Worm (Caenorhabditis elegans) whole organism, late embryonic: ENCODE measurements around the gene cpf-1.
A peak's percentile ranks its signal among the peaks of the same experiment; 100 is the strongest.

Source experiments
- C08G9.2 ChIP-seq: sonication (generic microtip); optimal IDR thresholded peaks from 2 replicates; lab custom pipeline; 2016; ENCODE audit warnings: mild to moderate bottlenecking, missing genetic modification characterization, moderate library complexity, missing compliant biosample characterization
- C38D4.7 ChIP-seq: fragments of 200-800 bp; sonication (Bioruptor generic); optimal IDR thresholded peaks from 2 replicates; lab custom pipeline; 2018; ENCODE audit warnings: mild to moderate bottlenecking, missing genetic modification characterization, moderate library complexity, missing compliant biosample characterization
- F13H6.1 ChIP-seq: sonication (generic microtip); optimal IDR thresholded peaks from 2 replicates; lab custom pipeline; 2016; ENCODE audit warnings: missing genetic modification characterization, missing compliant biosample characterization
- K02D7.2 ChIP-seq: sonication (generic microtip); optimal IDR thresholded peaks from 2 replicates; lab custom pipeline; 2017; ENCODE audit warnings: mild to moderate bottlenecking, missing genetic modification characterization, missing compliant biosample characterization
- T23F11.4 ChIP-seq: fragments of 200-800 bp; sonication (Bioruptor generic); optimal IDR thresholded peaks from 2 replicates; lab custom pipeline; 2018; ENCODE audit warnings: mild to moderate bottlenecking, missing genetic modification characterization, missing compliant biosample characterization
- Y22D7AL.16 ChIP-seq: sonication (generic microtip); optimal IDR thresholded peaks from 2 replicates; lab custom pipeline; 2016; ENCODE audit warnings: missing genetic modification characterization, missing compliant biosample characterization
- ahr-1 ChIP-seq: sonication (generic microtip); optimal IDR thresholded peaks from 2 replicates; lab custom pipeline; 2016; ENCODE audit warnings: missing genetic modification characterization, missing compliant biosample characterization
- ama-1 ChIP-seq: fragments of 150-350 bp; optimal IDR thresholded peaks from 2 replicates; lab custom pipeline; 2014
- ceh-14 ChIP-seq: sonication (generic microtip); optimal IDR thresholded peaks from 2 replicates; lab custom pipeline; 2016; ENCODE audit warnings: missing genotype, missing genetic modification characterization, missing compliant biosample characterization
- ceh-18 ChIP-seq: sonication (generic microtip); optimal IDR thresholded peaks from 2 replicates; lab custom pipeline; 2016; ENCODE audit warnings: missing genetic modification characterization, missing compliant biosample characterization
- ceh-2 ChIP-seq: sonication (generic microtip); optimal IDR thresholded peaks from 2 replicates; lab custom pipeline; 2016; ENCODE audit warnings: missing genotype, missing genetic modification characterization, missing compliant biosample characterization
- ceh-30 ChIP-seq: fragments of 150-350 bp; optimal IDR thresholded peaks from 2 replicates; lab custom pipeline; 2014; ENCODE audit warnings: missing biosample characterization, missing genetic modification characterization
- ceh-31 ChIP-seq: sonication (generic microtip); optimal IDR thresholded peaks from 2 replicates; lab custom pipeline; 2016; ENCODE audit warnings: missing genetic modification characterization, missing compliant biosample characterization
- ceh-45 ChIP-seq: fragments of 200-800 bp; sonication (Bioruptor generic); IDR thresholded peaks from 2 replicates; pipeline ENCODE4 v1.3.6; 2022; ENCODE audit warnings: missing genetic modification reagents, missing genetic modification characterization, missing compliant biosample characterization
- dve-1 ChIP-seq: sonication (generic microtip); optimal IDR thresholded peaks from 2 replicates; lab custom pipeline; 2017; ENCODE audit warnings: antibody characterized with exemption, mild to moderate bottlenecking, missing genetic modification characterization, missing compliant biosample characterization
- elt-2 ChIP-seq: sonication (generic microtip); optimal IDR thresholded peaks from 2 replicates; lab custom pipeline; 2016; ENCODE audit warnings: missing genetic modification reagents, missing genetic modification characterization, missing compliant biosample characterization
- ets-4 ChIP-seq: sonication (generic microtip); optimal IDR thresholded peaks from 2 replicates; lab custom pipeline; 2016; ENCODE audit warnings: missing genetic modification characterization, missing compliant biosample characterization
- fax-1 ChIP-seq: sonication (generic microtip); optimal IDR thresholded peaks from 2 replicates; lab custom pipeline; 2016; ENCODE audit warnings: missing genotype, missing genetic modification characterization, missing compliant biosample characterization
- fkh-10 ChIP-seq: fragments of 150-350 bp; optimal IDR thresholded peaks from 2 replicates; lab custom pipeline; 2014; ENCODE audit warnings: missing biosample characterization, missing genetic modification reagents, missing genetic modification characterization
- hlh-15 ChIP-seq: sonication (generic microtip); optimal IDR thresholded peaks from 2 replicates; lab custom pipeline; 2016; ENCODE audit warnings: missing genetic modification characterization, missing compliant biosample characterization
- hlh-30 ChIP-seq: sonication (generic microtip); optimal IDR thresholded peaks from 2 replicates; lab custom pipeline; 2017; ENCODE audit warnings: antibody characterized with exemption, missing genetic modification characterization, missing compliant biosample characterization; ENCODE audit not compliant: insufficient read depth
- hlh-8 ChIP-seq: sonication (generic microtip); optimal IDR thresholded peaks from 2 replicates; lab custom pipeline; 2016; ENCODE audit warnings: missing genotype, missing genetic modification characterization, missing compliant biosample characterization
- mec-3 ChIP-seq: sonication (generic microtip); optimal IDR thresholded peaks from 2 replicates; lab custom pipeline; 2016; ENCODE audit warnings: borderline replicate concordance, missing genetic modification characterization, missing compliant biosample characterization
- nfya-1 ChIP-seq: sonication (generic microtip); optimal IDR thresholded peaks from 2 replicates; lab custom pipeline; 2017; ENCODE audit warnings: missing genetic modification characterization, mild to moderate bottlenecking, missing compliant biosample characterization, antibody characterized with exemption, moderate library complexity
- nhr-232 ChIP-seq: sonication (generic microtip); optimal IDR thresholded peaks from 2 replicates; lab custom pipeline; 2016; ENCODE audit warnings: missing genetic modification characterization, missing compliant biosample characterization
- odd-2 ChIP-seq: sonication (generic microtip); optimal IDR thresholded peaks from 2 replicates; lab custom pipeline; 2017; ENCODE audit warnings: antibody characterized with exemption, mild to moderate bottlenecking, missing genetic modification characterization, missing compliant biosample characterization
- pha-4 ChIP-seq: fragments of 150-350 bp; optimal IDR thresholded peaks from 2 replicates; lab custom pipeline; 2018; ENCODE audit warnings: missing biosample characterization, missing genetic modification reagents, missing genetic modification characterization
- pros-1 ChIP-seq: fragments of 150-350 bp; optimal IDR thresholded peaks from 2 replicates; lab custom pipeline; 2014; ENCODE audit warnings: missing biosample characterization, missing genetic modification reagents, missing genetic modification characterization
- rnt-1 ChIP-seq: sonication (generic microtip); optimal IDR thresholded peaks from 2 replicates; lab custom pipeline; 2016; ENCODE audit warnings: missing genetic modification characterization, missing compliant biosample characterization
- sox-2 ChIP-seq: fragments of 200-800 bp; sonication (Bioruptor generic); IDR thresholded peaks from 2 replicates; pipeline ENCODE4 v1.3.6; 2022; ENCODE audit warnings: missing genetic modification reagents, missing genetic modification characterization, missing compliant biosample characterization
- tbx-2 ChIP-seq: sonication (generic microtip); optimal IDR thresholded peaks from 2 replicates; lab custom pipeline; 2016; ENCODE audit warnings: missing genetic modification characterization, missing compliant biosample characterization
- tbx-7 ChIP-seq: sonication (generic microtip); optimal IDR thresholded peaks from 2 replicates; lab custom pipeline; 2016; ENCODE audit warnings: missing genotype, missing genetic modification characterization, missing compliant biosample characterization
- ttx-3 ChIP-seq: sonication (generic microtip); optimal IDR thresholded peaks from 2 replicates; lab custom pipeline; 2016; ENCODE audit warnings: missing genetic modification reagents, missing genetic modification characterization, missing compliant biosample characterization
- unc-42 ChIP-seq: sonication (generic microtip); optimal IDR thresholded peaks from 2 replicates; lab custom pipeline; 2016; ENCODE audit warnings: missing genotype, missing genetic modification characterization, missing compliant biosample characterization
- unc-86 ChIP-seq: sonication (generic microtip); optimal IDR thresholded peaks from 2 replicates; lab custom pipeline; 2016; ENCODE audit warnings: missing genetic modification characterization, missing compliant biosample characterization
- ztf-16 ChIP-seq: sonication (generic microtip); optimal IDR thresholded peaks from 2 replicates; lab custom pipeline; 2017; ENCODE audit warnings: missing genetic modification characterization, missing compliant biosample characterization

cpf-1 gene

ce11 chrII:8588442-8588841, 13.8 kb downstream of the cpf-1 start:
- TF ChIP-seq Y22D7AL.16 (tag; lab: Kevin White, UChicago) (no peak), tbx-2 (tag; lab: Kevin White, UChicago) (no peak), unc-42 (tag; lab: Kevin White, UChicago) (peak; percentile 81), pros-1 (no peak)

DNA sequence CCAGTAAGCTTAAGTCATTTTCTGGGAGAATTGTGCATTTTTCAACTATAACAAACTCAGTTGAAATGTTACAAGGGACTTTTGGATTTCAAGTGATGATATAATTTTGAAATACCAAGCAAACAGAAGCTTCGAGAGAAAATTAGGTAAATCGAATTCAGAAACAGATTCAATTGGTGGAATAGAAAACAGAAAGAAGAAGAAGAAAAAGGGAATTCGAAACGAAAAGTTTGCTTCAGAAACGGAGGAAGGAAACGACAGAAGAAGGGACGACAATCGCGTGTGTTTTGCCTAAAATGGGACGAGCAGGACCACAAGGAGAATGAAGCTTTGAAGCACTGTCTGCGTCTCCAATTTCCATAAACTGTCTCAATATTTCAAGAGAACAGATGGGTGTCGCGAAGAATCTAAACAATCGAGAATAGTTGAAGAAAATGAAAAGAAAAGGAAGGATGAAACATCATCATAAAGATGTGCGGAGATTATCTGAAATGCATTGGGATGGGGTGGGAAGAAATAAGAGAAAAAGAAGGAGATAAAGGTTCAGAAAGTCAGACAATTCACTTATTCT, 14.5 kb downstream of the cpf-1 start:
- TF ChIP-seq C08G9.2 (tag; lab: Kevin White, UChicago), result no peak
- TF ChIP-seq fkh-10 (GFP tag; lab: Kevin White, UChicago), result no peak
- TF ChIP-seq nfya-1 (tag; lab: Kevin White, UChicago), result no peak
- TF ChIP-seq ceh-18 (tag; lab: Kevin White, UChicago), result no peak
- TF ChIP-seq unc-42 (tag; lab: Kevin White, UChicago), result peak; percentile 96
- no peak for TF ChIP-seq fax-1 (tag; lab: Kevin White, UChicago)
- no peak for TF ChIP-seq ceh-14
- TF ChIP-seq ceh-45 (GFP tag; lab: Robert Waterston, UW), result no peak
- TF ChIP-seq Y22D7AL.16 (tag; lab: Kevin White, UChicago), result no peak
- TF ChIP-seq ceh-31 (tag; lab: Kevin White, UChicago), result peak; percentile 54
- no peak for TF ChIP-seq ahr-1 (tag; lab: Kevin White, UChicago)
- TF ChIP-seq, all 69 proteins: peak for 2

DNA sequence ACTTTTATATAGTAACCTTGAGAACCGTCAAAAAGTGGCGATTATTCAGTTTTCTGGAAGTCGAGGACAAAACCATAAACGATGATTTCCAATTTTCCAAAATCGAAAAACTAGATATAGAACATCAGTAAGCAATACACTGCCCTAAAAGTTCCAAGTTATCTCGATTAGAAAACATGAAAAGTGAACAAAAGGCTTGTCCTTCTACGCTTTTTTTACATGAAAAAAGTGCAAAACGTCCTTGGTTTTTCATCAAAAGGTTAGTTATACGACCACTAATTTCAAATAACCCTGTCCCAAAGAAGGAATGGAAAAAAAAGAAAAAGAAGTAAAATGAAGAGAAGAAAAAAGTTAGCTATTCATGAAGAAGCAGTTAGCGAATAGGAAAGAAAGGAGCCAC, 16.3 kb downstream of the cpf-1 start:
- TF ChIP-seq ceh-14, result no peak
- no peak for TF ChIP-seq ceh-45 (GFP tag; lab: Robert Waterston, UW)
- no peak for TF ChIP-seq nfya-1 (tag; lab: Kevin White, UChicago)
- no peak for TF ChIP-seq ets-4
- no peak for TF ChIP-seq dve-1
- TF ChIP-seq ttx-3, result no peak
- no peak for TF ChIP-seq mec-3 (tag; lab: Kevin White, UChicago)
- TF ChIP-seq tbx-7 (tag; lab: Kevin White, UChicago), result no peak
- TF ChIP-seq hlh-8 (tag; lab: Kevin White, UChicago), result no peak
- TF ChIP-seq unc-86 (tag; lab: Kevin White, UChicago), result no peak
- no peak for TF ChIP-seq ceh-31 (tag; lab: Kevin White, UChicago)
- no peak for TF ChIP-seq sox-2 (GFP tag; lab: Robert Waterston, UW)
- no peak for TF ChIP-seq C38D4.7 (GFP tag; lab: Kevin White, UChicago)
- no peak for TF ChIP-seq fkh-10 (GFP tag; lab: Kevin White, UChicago)

DNA sequence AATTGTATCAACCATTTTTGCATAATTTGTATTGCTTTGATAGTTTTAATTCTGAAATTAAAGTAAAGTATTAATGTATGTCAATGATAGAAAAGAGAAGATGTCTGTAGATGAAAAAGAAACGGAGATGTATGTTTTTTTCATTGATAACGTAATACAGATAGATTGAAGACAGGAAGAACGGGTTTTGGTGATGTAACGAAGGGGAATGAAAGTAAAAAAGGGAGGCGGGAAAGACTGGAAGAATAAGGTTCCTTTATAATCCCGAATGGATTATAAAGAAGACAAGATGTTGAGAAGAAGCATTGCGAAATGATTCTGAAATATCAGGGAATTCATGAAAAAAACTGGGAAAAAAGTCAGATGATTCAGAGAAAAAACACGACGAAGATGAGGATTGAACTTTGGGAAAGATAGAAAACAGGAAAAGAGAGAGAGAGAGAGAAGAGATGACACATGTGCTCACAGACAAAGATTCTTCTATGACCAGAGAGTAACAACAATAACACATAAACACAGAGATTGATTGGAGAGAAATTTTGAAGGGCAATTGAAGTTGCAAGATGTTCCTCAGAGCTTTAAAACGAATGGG, 17.1 kb downstream of the cpf-1 start, which contains the start of gene F54C9.11:
Gene F54C9.11, minus strand, starts transcription at position 51 of the 592 bp plus-strand sequence.
- TF ChIP-seq rnt-1 (tag; lab: Kevin White, UChicago), result no peak

ce11 chrII:8583035-8583434, 19.2 kb downstream of the cpf-1 start:
- TF ChIP-seq sox-2 (GFP tag; lab: Robert Waterston, UW) (no peak), ama-1 (lab: Kevin White, UChicago) (peak; percentile 33)

ce11 chrII:8581700-8582099, 20.5 kb downstream of the cpf-1 start, which contains the start of gene arl-1:
arl-1 (plus strand) TSS chrII:8582000.
- TF ChIP-seq hlh-8 (tag; lab: Kevin White, UChicago), result no peak
- TF ChIP-seq ceh-30 (tag; lab: Kevin White, UChicago), result no peak
- no peak for TF ChIP-seq unc-86 (tag; lab: Kevin White, UChicago)
- TF ChIP-seq hlh-15, result no peak
- TF ChIP-seq F13H6.1 (tag; lab: Kevin White, UChicago), result no peak
- TF ChIP-seq ahr-1 (tag; lab: Kevin White, UChicago), result no peak
- TF ChIP-seq ceh-2 (tag; lab: Kevin White, UChicago), result no peak
- no peak for TF ChIP-seq odd-2
- TF ChIP-seq nhr-232, result no peak
- no peak for TF ChIP-seq hlh-30 (tag; lab: Kevin White, UChicago)
- TF ChIP-seq Y22D7AL.16 (tag; lab: Kevin White, UChicago), result no peak
- no peak for TF ChIP-seq elt-2
- no peak for TF ChIP-seq C08G9.2 (tag; lab: Kevin White, UChicago)
- TF ChIP-seq pros-1, result no peak
- TF ChIP-seq ztf-16 (tag; lab: Kevin White, UChicago), result no peak
- no peak for TF ChIP-seq T23F11.4 (GFP tag; lab: Kevin White, UChicago)
- no peak for TF ChIP-seq ceh-14
- no peak for TF ChIP-seq C38D4.7 (GFP tag; lab: Kevin White, UChicago)
- no peak for TF ChIP-seq K02D7.2 (tag; lab: Kevin White, UChicago)
- no peak for TF ChIP-seq pha-4 (tag; lab: Kevin White, UChicago)
